Fruit fly (Drosophila melanogaster): Measurements from ENCODE around the gene CG11444.

- TF ChIP-seq h (optimal IDR thresholded peaks at IDR 0.05) = no peak
- no peak for TF ChIP-seq Sin3A (optimal IDR thresholded peaks at IDR 0.05)
- TF ChIP-seq Myc (optimal IDR thresholded peaks at IDR 0.05) = no peak
- TF ChIP-seq psq (optimal IDR thresholded peaks at IDR 0.05) = no peak
- no peak for TF ChIP-seq ttk (optimal IDR thresholded peaks at IDR 0.05)
- no peak for TF ChIP-seq insv (optimal IDR thresholded peaks at IDR 0.05)
These were observed 24.3 kb downstream of the CG11444 start, which contains the start of gene CG3556 for dm6 chrX:4529909-4530308.
